Worm (Caenorhabditis elegans) whole organism, young adult: ENCODE results near the gene srb-11.

Source experiments
- B0019.2 ChIP-seq: fragments of 200-800 bp; sonication (Bioruptor generic); conservative IDR thresholded peaks from 2 replicates; pipeline ENCODE4 v1.3.6; 2022; ENCODE audit warnings: missing genetic modification reagents, missing genetic modification characterization, missing compliant biosample characterization
- F37B4.10 ChIP-seq: fragments of 200-800 bp; sonication (Bioruptor generic); IDR thresholded peaks from 2 replicates; pipeline ENCODE4 v1.3.6; 2022; ENCODE audit warnings: missing genetic modification characterization, missing compliant biosample characterization
- attf-6 ChIP-seq: fragments of 200-800 bp; sonication (Bioruptor generic); IDR thresholded peaks from 2 replicates; pipeline ENCODE4 v1.3.6; 2022; ENCODE audit warnings: missing genetic modification reagents, missing genetic modification characterization, missing compliant biosample characterization
- egrh-3 ChIP-seq: fragments of 200-800 bp; sonication (Bioruptor generic); IDR thresholded peaks from 2 replicates; pipeline ENCODE4 v1.3.6; 2022; ENCODE audit warnings: missing genetic modification reagents, missing genetic modification characterization, missing compliant biosample characterization
- him-1 ChIP-seq: sonication (generic microtip); optimal IDR thresholded peaks from 2 replicates; lab custom pipeline; 2016; ENCODE audit warnings: missing genotype, missing genetic modification reagents, missing genetic modification characterization, missing compliant biosample characterization
- lin-35 ChIP-seq, 3 experiments: fragments of 150-350 bp in 2 of 3; sonication (generic microtip) in 1 of 3; optimal IDR thresholded peaks; 2 replicates each; lab custom pipeline; 2014 to 2018; ENCODE audit warnings: missing biosample characterization in 3 of 3, missing genetic modification characterization in 3 of 3, missing genetic modification reagents in 3 of 3
- snpc-1.3 ChIP-seq: sonication (generic microtip); optimal IDR thresholded peaks from 2 replicates; lab custom pipeline; 2017; ENCODE audit warnings: missing genetic modification characterization, mild to moderate bottlenecking, missing compliant biosample characterization, antibody characterized with exemption, moderate library complexity, missing genotype, missing genetic modification reagents; ENCODE audit not compliant: insufficient read depth
- snpc-4 ChIP-seq, 5 experiments: fragments of 150-350 bp in 1 of 5; sonication (generic microtip) in 4 of 5; optimal IDR thresholded peaks; 2 replicates each; lab custom pipeline; 2014 to 2018; ENCODE audit warnings: missing genetic modification characterization in 5 of 5, missing biosample characterization in 3 of 5, antibody characterized with exemption in 2 of 5, mild to moderate bottlenecking in 2 of 5, missing compliant biosample characterization in 2 of 5, missing genotype in 2 of 5, moderate library complexity in 2 of 5, missing genetic modification reagents in 1 of 5

DNA sequence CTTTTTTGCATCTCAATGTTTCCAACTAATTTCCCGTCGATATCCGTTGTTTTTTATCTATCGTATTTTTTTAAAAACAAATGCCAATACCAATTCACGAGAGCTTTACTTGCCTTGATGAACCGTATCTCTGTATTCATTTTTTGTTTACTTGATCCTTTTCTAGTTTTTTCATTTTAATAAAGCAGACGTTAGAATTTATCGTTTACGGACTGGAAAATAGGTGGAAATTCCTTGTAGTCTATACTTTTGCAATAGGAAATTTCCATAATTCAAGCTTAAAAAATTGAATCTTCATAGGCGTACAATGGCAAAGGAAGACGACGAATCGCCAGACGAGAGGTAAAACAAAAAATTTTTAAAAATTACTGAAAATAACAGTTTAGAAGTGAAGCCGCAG, 32.9 kb downstream of the srb-11 start, which contains the start of gene algn-1:
- no peak for TF ChIP-seq lin-35 (GFP tag; optimal IDR thresholded peaks at IDR 0.05; lab: Kevin White, UChicago)
- no peak for TF ChIP-seq snpc-4 (GFP tag; optimal IDR thresholded peaks at IDR 0.05; lab: Kevin White, UChicago)
- no peak for TF ChIP-seq snpc-4 (tag; optimal IDR thresholded peaks at IDR 0.05; lab: Kevin White, UChicago)
- TF ChIP-seq B0019.2 (GFP tag; lab: Robert Waterston, UW), result no peak
- TF ChIP-seq snpc-1.3 (tag; lab: Kevin White, UChicago), result no peak
- TF ChIP-seq attf-6 (GFP tag; lab: Robert Waterston, UW), result no peak
- TF ChIP-seq egrh-3 (GFP tag; lab: Robert Waterston, UW), result no peak
- TF ChIP-seq F37B4.10, result no peak
- no peak for TF ChIP-seq him-1 (tag; lab: Kevin White, UChicago)
